Worm (Caenorhabditis elegans): Measurements from ENCODE around the gene C39B5.10.

Gene C39B5.10

ce11 chrIII:2251348-2251747, 11.9 kb upstream of the C39B5.10 start, which contains the start of gene fbxa-7:
Gene fbxa-7 (minus strand): TSS chrIII:2251448.
- TF ChIP-seq nhr-232 (tag; optimal IDR thresholded peaks at IDR 0.05) (no peak), hlh-30 (tag; optimal IDR thresholded peaks at IDR 0.05; ENCODE audit: insufficient read depth) (no peak), ceh-22 (tag; optimal IDR thresholded peaks at IDR 0.05) (no peak), hlh-6 (tag; optimal IDR thresholded peaks at IDR 0.05) (no peak), ceh-9 (tag; optimal IDR thresholded peaks at IDR 0.05) (no peak), hlh-8 (tag; optimal IDR thresholded peaks at IDR 0.05) (no peak), pax-1 (tag; optimal IDR thresholded peaks at IDR 0.05) (no peak), odd-2 (tag; optimal IDR thresholded peaks at IDR 0.05) (no peak)

ce11 chrIII:2245727-2246126, 6.3 kb upstream of the C39B5.10 start, which contains the start of gene srd-67:
Gene srd-67 (minus strand): TSS chrIII:2245827.
- TF ChIP-seq ztf-16 (tag; optimal IDR thresholded peaks at IDR 0.05), result no peak
- TF ChIP-seq ceh-14 (tag; optimal IDR thresholded peaks at IDR 0.05), result no peak

DNA sequence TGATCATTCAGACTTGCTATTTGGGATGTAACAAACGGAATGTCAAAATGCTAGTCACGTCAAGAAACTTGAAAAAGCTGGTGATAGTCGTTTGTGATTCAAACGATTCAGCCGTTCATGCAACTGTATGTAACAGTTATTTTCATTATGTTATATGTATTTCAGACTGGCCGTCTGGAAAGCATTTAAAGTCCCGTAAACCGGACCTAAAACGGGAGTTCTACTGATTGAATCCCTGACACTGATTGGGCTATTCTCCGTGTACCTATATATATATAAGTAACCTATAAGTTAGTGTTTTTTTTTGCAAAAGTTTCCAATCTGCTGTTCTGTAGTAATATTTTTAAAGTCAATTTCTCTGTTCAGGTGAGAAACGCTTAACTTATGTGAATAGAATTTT, 4.2 kb upstream of the C39B5.10 start:
- no peak for TF ChIP-seq ztf-16 (tag; optimal IDR thresholded peaks at IDR 0.05)
- TF ChIP-seq Y22D7AL.16 (tag; optimal IDR thresholded peaks at IDR 0.05), result no peak
- TF ChIP-seq pha-2 (tag; optimal IDR thresholded peaks at IDR 0.05), result no peak
- TF ChIP-seq ref-2 (tag; optimal IDR thresholded peaks at IDR 0.05), result no peak
- TF ChIP-seq unc-42 (tag; optimal IDR thresholded peaks at IDR 0.05), result no peak

- TF ChIP-seq pqm-1 (tag; optimal IDR thresholded peaks at IDR 0.05) (no peak), tbx-2 (tag; optimal IDR thresholded peaks at IDR 0.05) (no peak), fax-1 (tag; optimal IDR thresholded peaks at IDR 0.05) (no peak), ttx-3 (tag; optimal IDR thresholded peaks at IDR 0.05) (no peak), ceh-31 (tag; optimal IDR thresholded peaks at IDR 0.05) (no peak), ceh-34 (tag; optimal IDR thresholded peaks at IDR 0.05) (no peak), ceh-19 (GFP tag; optimal IDR thresholded peaks at IDR 0.05) (no peak), ama-1 (optimal IDR thresholded peaks at IDR 0.05) (no peak)
These were observed 1.0 kb upstream of the C39B5.10 start, which contains the start of gene srz-56 for ce11 chrIII:2240471-2240870. Gene srz-56 (plus strand): TSS chrIII:2240771.

- TF ChIP-seq tbx-7 (tag; optimal IDR thresholded peaks at IDR 0.05) (no peak), hlh-30 (tag; optimal IDR thresholded peaks at IDR 0.05; ENCODE audit: insufficient read depth) (peak; percentile 65), T23F11.4 (GFP tag; optimal IDR thresholded peaks at IDR 0.05) (no peak), ceh-2 (tag; optimal IDR thresholded peaks at IDR 0.05) (no peak), hlh-8 (tag; optimal IDR thresholded peaks at IDR 0.05) (no peak), ref-2 (tag; optimal IDR thresholded peaks at IDR 0.05) (peak; percentile 67), tbx-2 (tag; optimal IDR thresholded peaks at IDR 0.05) (peak; percentile 53), ceh-31 (tag; optimal IDR thresholded peaks at IDR 0.05) (peak; percentile 33)
These were observed 5.1 kb downstream of the C39B5.10 start, which contains the start of gene C39B5.2 for ce11 chrIII:2234192-2234934. Gene C39B5.2 (plus strand): TSS chrIII:2234884.

ce11 chrIII:2233399-2233798, 6.0 kb downstream of the C39B5.10 start:
- TF ChIP-seq ceh-18 (tag; optimal IDR thresholded peaks at IDR 0.05) (no peak), elt-2 (tag; optimal IDR thresholded peaks at IDR 0.05) (peak; percentile 74)

DNA sequence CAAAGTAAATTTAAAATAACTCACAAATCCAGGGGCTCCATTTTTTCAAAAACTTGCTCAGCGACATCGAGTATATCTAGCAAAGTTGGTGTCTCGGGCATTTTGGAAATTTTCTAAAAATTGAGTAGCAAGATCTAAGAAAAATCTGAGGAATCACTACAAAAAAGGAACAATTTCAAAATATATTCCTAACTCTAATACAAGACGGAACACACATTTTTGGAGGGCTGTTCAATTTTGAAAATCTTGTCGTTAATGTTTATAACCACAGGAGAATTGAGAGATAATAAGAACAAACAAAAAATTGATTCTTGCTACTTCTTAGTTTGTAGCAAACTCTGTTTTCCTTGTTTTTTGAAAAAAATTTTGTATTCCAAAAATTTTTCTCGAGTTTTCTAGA, 7.1 kb downstream of the C39B5.10 start, which contains the start of gene fbxa-47:
fbxa-47 (minus strand) TSS at position 101 of the 400 bp plus-strand sequence.
- no peak for TF ChIP-seq npax-4 (tag; optimal IDR thresholded peaks at IDR 0.05)
- TF ChIP-seq pqm-1 (tag; optimal IDR thresholded peaks at IDR 0.05), result no peak
- TF ChIP-seq F13H6.1 (tag; optimal IDR thresholded peaks at IDR 0.05), result no peak
- no peak for TF ChIP-seq lin-11 (tag; optimal IDR thresholded peaks at IDR 0.05)
- TF ChIP-seq fax-1 (tag; optimal IDR thresholded peaks at IDR 0.05), result no peak
- TF ChIP-seq hlh-15 (tag; optimal IDR thresholded peaks at IDR 0.05), result no peak
- TF ChIP-seq pag-3 (tag; optimal IDR thresholded peaks at IDR 0.05; ENCODE audit: borderline replicate concordance), result no peak
- no peak for TF ChIP-seq gmeb-2 (tag; optimal IDR thresholded peaks at IDR 0.05)
- no peak for TF ChIP-seq hlh-6 (tag; optimal IDR thresholded peaks at IDR 0.05)
- TF ChIP-seq hlh-13 (GFP tag; optimal IDR thresholded peaks at IDR 0.05), result no peak
- no peak for TF ChIP-seq sox-4 (tag; optimal IDR thresholded peaks at IDR 0.05)
- no peak for TF ChIP-seq pax-1 (tag; optimal IDR thresholded peaks at IDR 0.05)
- TF ChIP-seq nhr-232 (tag; optimal IDR thresholded peaks at IDR 0.05), result no peak
- no peak for TF ChIP-seq che-1 (tag; optimal IDR thresholded peaks at IDR 0.05)
- TF ChIP-seq hlh-30 (tag; optimal IDR thresholded peaks at IDR 0.05; ENCODE audit: insufficient read depth), result no peak

Measured in whole organism, late embryonic.